Worm (Caenorhabditis elegans): Measurements from ENCODE around the gene ZK742.6.

DNA sequence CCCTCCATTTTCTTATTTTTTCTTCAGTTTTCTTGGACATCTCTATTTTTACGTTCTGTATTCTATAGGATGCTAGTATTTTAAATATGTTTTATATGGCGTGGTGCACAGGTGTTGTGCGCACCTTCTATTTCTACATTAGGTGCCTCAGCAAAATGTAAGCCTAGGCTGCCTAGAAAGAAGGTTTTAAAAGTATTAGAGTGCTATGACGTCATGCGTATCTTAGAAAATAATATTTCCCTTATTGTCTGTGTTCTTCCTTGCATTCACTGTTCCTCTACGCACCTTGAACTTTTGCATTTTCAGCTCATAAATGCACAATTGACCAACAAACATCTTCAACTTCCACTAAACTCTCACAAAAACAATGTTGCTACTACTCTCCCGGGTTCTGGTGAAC lies 43.8 kb downstream of the ZK742.6 start, which contains the start of gene frpr-3:
- TF ChIP-seq ztf-29 (GFP tag; IDR thresholded peaks at IDR 0.05) (no peak), ref-1 (GFP tag; conservative IDR thresholded peaks at IDR 0.05) (no peak), med-1 (GFP tag; optimal IDR thresholded peaks at IDR 0.05; ENCODE audit: insufficient read depth) (no peak), klf-2 (GFP tag; conservative IDR thresholded peaks at IDR 0.05) (no peak), ztf-23 (GFP tag; IDR thresholded peaks at IDR 0.05) (no peak), flt-1 (GFP tag; IDR thresholded peaks at IDR 0.05) (no peak), T22C8.4 (GFP tag; IDR thresholded peaks at IDR 0.05) (no peak), tab-1 (GFP tag; IDR thresholded peaks at IDR 0.05) (no peak), cog-1 (tag; optimal IDR thresholded peaks at IDR 0.05) (no peak)
